Worm (Caenorhabditis elegans) whole organism, late embryonic: ENCODE measurements around the gene cytb-5.1.

Source experiments
- tbx-2 ChIP-seq: sonication (generic microtip); optimal IDR thresholded peaks from 2 replicates; lab custom pipeline; 2016; ENCODE audit warnings: missing genetic modification characterization, missing compliant biosample characterization
- unc-55 ChIP-seq: sonication (generic microtip); optimal IDR thresholded peaks from 2 replicates; lab custom pipeline; 2017; ENCODE audit warnings: missing biosample characterization, missing genetic modification reagents, missing genetic modification characterization

- TF ChIP-seq unc-55, result no peak
- no peak for TF ChIP-seq tbx-2
Observed at ce11 chrX:14020290-14020689, 18.6 kb downstream of the cytb-5.1 start, which contains the start of gene C04C11.1.
